Fruit fly (Drosophila melanogaster) whole organism, embryonic: Measurements from ENCODE around the gene Cpr78Cb.

Source experiments
- CG10654 ChIP-seq: fragments of 200-800 bp; sonication (Bioruptor generic); optimal IDR thresholded peaks from 2 replicates; lab custom pipeline; 2016; ENCODE audit warnings: missing biosample characterization, missing genetic modification characterization
- CG10979 ChIP-seq: fragments of 200-800 bp; sonication (Bioruptor generic); optimal IDR thresholded peaks from 2 replicates; lab custom pipeline; 2018; ENCODE audit warnings: missing biosample characterization, mild to moderate bottlenecking, missing genetic modification characterization, moderate library complexity
- CG12071 ChIP-seq: fragments of 200-800 bp; sonication (Bioruptor generic); optimal IDR thresholded peaks from 3 replicates; lab custom pipeline; 2018; ENCODE audit warnings: missing biosample characterization, mild to moderate bottlenecking, missing genetic modification characterization
- CG12219 ChIP-seq: fragments of 200-800 bp; sonication (Bioruptor generic); optimal IDR thresholded peaks from 3 replicates; lab custom pipeline; 2018; ENCODE audit warnings: missing biosample characterization, mild to moderate bottlenecking, missing genetic modification characterization
- CG12299 ChIP-seq: fragments of 200-800 bp; sonication (Bioruptor generic); optimal IDR thresholded peaks from 2 replicates; lab custom pipeline; 2018; ENCODE audit warnings: missing biosample characterization, mild to moderate bottlenecking, missing genetic modification characterization
- CG12659 ChIP-seq: fragments of 200-800 bp; sonication (Bioruptor generic); optimal IDR thresholded peaks from 3 replicates; lab custom pipeline; 2017; ENCODE audit warnings: mild to moderate bottlenecking, missing biosample characterization, missing genetic modification reagents, missing genetic modification characterization
- CG14050 ChIP-seq: fragments of 200-800 bp; sonication (Bioruptor generic); IDR thresholded peaks from 3 replicates; pipeline ENCODE4 v1.3.6; 2022; ENCODE audit warnings: missing biosample characterization, missing genetic modification characterization
- CG15269 ChIP-seq: fragments of 200-800 bp; sonication (Bioruptor generic); optimal IDR thresholded peaks from 2 replicates; lab custom pipeline; 2018; ENCODE audit warnings: missing biosample characterization, mild to moderate bottlenecking, missing genetic modification characterization, moderate library complexity
- CG17612 ChIP-seq: fragments of 200-800 bp; sonication (Bioruptor generic); IDR thresholded peaks from 2 replicates; pipeline ENCODE4 v1.3.6; 2022; ENCODE audit warnings: missing biosample characterization, missing genetic modification characterization
- CG1832 ChIP-seq: fragments of 200-800 bp; sonication (Bioruptor generic); optimal IDR thresholded peaks from 2 replicates; lab custom pipeline; 2017; ENCODE audit warnings: missing biosample characterization, mild to moderate bottlenecking, missing genetic modification characterization, inconsistent platforms
- CG30431 ChIP-seq: fragments of 200-800 bp; sonication (Bioruptor generic); optimal IDR thresholded peaks from 2 replicates; lab custom pipeline; 2017; ENCODE audit warnings: missing biosample characterization, missing genetic modification characterization
- CG42726 ChIP-seq: fragments of 200-800 bp; sonication (Bioruptor generic); IDR thresholded peaks from 2 replicates; pipeline ENCODE4 v1.3.6; 2022; ENCODE audit warnings: missing biosample characterization, missing genetic modification characterization; ENCODE audit not compliant: partially characterized antibody
- CG4707 ChIP-seq: fragments of 200-800 bp; sonication (Bioruptor generic); optimal IDR thresholded peaks from 2 replicates; lab custom pipeline; 2018; ENCODE audit warnings: missing biosample characterization, mild to moderate bottlenecking, missing genetic modification characterization, moderate library complexity
- CG6683 ChIP-seq: fragments of 200-800 bp; sonication (Bioruptor generic); optimal IDR thresholded peaks from 2 replicates; lab custom pipeline; 2017; ENCODE audit warnings: missing biosample characterization, mild to moderate bottlenecking, missing genetic modification characterization, missing genetic modification reagents
- CG6765 ChIP-seq: fragments of 200-800 bp; sonication (Bioruptor generic); optimal IDR thresholded peaks from 3 replicates; lab custom pipeline; 2017; ENCODE audit warnings: missing biosample characterization, mild to moderate bottlenecking, missing genetic modification characterization
- Chrac-16 ChIP-seq: fragments of 200-800 bp; sonication (Bioruptor generic); optimal IDR thresholded peaks from 3 replicates; lab custom pipeline; 2016; ENCODE audit warnings: missing biosample characterization, missing genetic modification characterization
- CoRest ChIP-seq: fragments of 200-800 bp; sonication (Bioruptor generic); optimal IDR thresholded peaks from 3 replicates; lab custom pipeline; 2018; ENCODE audit warnings: missing biosample characterization, mild to moderate bottlenecking, missing genetic modification characterization, moderate library complexity
- D19A ChIP-seq: fragments of 200-800 bp; optimal IDR thresholded peaks from 3 replicates; lab custom pipeline; 2019; ENCODE audit warnings: missing biosample characterization, mild to moderate bottlenecking, missing genetic modification characterization, moderate library complexity
- H2.0 ChIP-seq: fragments of 200-800 bp; sonication (Bioruptor generic); IDR thresholded peaks from 2 replicates; pipeline ENCODE4 v1.3.6; 2022; ENCODE audit warnings: missing biosample characterization, missing genetic modification characterization
- HLH4C ChIP-seq: fragments of 200-800 bp; sonication (Bioruptor generic); IDR thresholded peaks from 3 replicates; pipeline ENCODE4 v1.3.6; 2022; ENCODE audit warnings: missing biosample characterization, missing genetic modification characterization; ENCODE audit not compliant: partially characterized antibody
- HLHmδ ChIP-seq: fragments of 200-800 bp; sonication (Bioruptor generic); optimal IDR thresholded peaks from 2 replicates; lab custom pipeline; 2018; ENCODE audit warnings: missing biosample characterization, mild to moderate bottlenecking, missing genetic modification characterization, moderate library complexity
- Meics ChIP-seq: fragments of 200-800 bp; sonication (Bioruptor generic); optimal IDR thresholded peaks from 2 replicates; lab custom pipeline; 2017; ENCODE audit warnings: missing biosample characterization, mild to moderate bottlenecking, missing genetic modification characterization
- Mrtf ChIP-seq: fragments of 200-800 bp; sonication (Bioruptor generic); IDR thresholded peaks from 3 replicates; pipeline ENCODE4 v1.3.6; 2022; ENCODE audit warnings: missing biosample characterization, missing genetic modification characterization
- NC2β ChIP-seq: fragments of 200-800 bp; sonication (Bioruptor generic); optimal IDR thresholded peaks from 2 replicates; lab custom pipeline; 2016; ENCODE audit warnings: missing biosample characterization, missing genetic modification characterization
- Poxn ChIP-seq: fragments of 200-800 bp; sonication (Bioruptor generic); IDR thresholded peaks from 2 replicates; pipeline ENCODE4 v1.3.6; 2022; ENCODE audit warnings: missing biosample characterization, missing genetic modification characterization
- Rfx ChIP-seq: fragments of 200-800 bp; sonication (Bioruptor generic); IDR thresholded peaks from 2 replicates; pipeline ENCODE4 v1.3.6; 2022; ENCODE audit warnings: missing biosample characterization, missing genetic modification characterization
- Side ChIP-seq: fragments of 200-800 bp; sonication (Bioruptor generic); optimal IDR thresholded peaks from 2 replicates; lab custom pipeline; 2016; ENCODE audit warnings: missing biosample characterization, missing genetic modification characterization
- Xbp1 ChIP-seq: fragments of 200-800 bp; sonication (Bioruptor generic); optimal IDR thresholded peaks from 3 replicates; lab custom pipeline; 2016; ENCODE audit warnings: missing biosample characterization, mild to moderate bottlenecking, missing genetic modification characterization
- abd-A ChIP-seq: fragments of 200-800 bp; sonication (Bioruptor generic); optimal IDR thresholded peaks from 3 replicates; lab custom pipeline; 2019; ENCODE audit warnings: missing biosample characterization, mild to moderate bottlenecking, missing genetic modification characterization, moderate library complexity
- az2 ChIP-seq: fragments of 200-800 bp; sonication (Bioruptor generic); optimal IDR thresholded peaks from 3 replicates; lab custom pipeline; 2016; ENCODE audit warnings: missing biosample characterization, missing genetic modification characterization
- ci ChIP-seq: fragments of 200-800 bp; sonication (Bioruptor generic); IDR thresholded peaks from 3 replicates; pipeline ENCODE4 v1.3.6; 2022; ENCODE audit warnings: missing biosample characterization, missing genetic modification characterization
- dmrt11E ChIP-seq: fragments of 200-800 bp; sonication (Bioruptor generic); optimal IDR thresholded peaks from 3 replicates; lab custom pipeline; 2018; ENCODE audit warnings: missing biosample characterization, mild to moderate bottlenecking, missing genetic modification characterization, moderate library complexity
- esg ChIP-seq: fragments of 200-800 bp; sonication (Bioruptor generic); conservative IDR thresholded peaks from 2 replicates; pipeline ENCODE4 v1.3.6; 2022; ENCODE audit warnings: missing biosample characterization, missing genetic modification characterization
- gcm2 ChIP-seq: fragments of 200-800 bp; sonication (Bioruptor generic); optimal IDR thresholded peaks from 2 replicates; lab custom pipeline; 2016; ENCODE audit warnings: missing biosample characterization, missing genetic modification characterization
- grn ChIP-seq: fragments of 200-800 bp; sonication (Bioruptor generic); optimal IDR thresholded peaks from 3 replicates; lab custom pipeline; 2017; ENCODE audit warnings: missing biosample characterization, missing genetic modification characterization
- gsb-n ChIP-seq: fragments of 200-800 bp; sonication (Bioruptor generic); optimal IDR thresholded peaks from 3 replicates; lab custom pipeline; 2018; ENCODE audit warnings: missing biosample characterization, mild to moderate bottlenecking, missing genetic modification characterization
- hbn ChIP-seq: fragments of 200-800 bp; sonication (Bioruptor generic); IDR thresholded peaks from 2 replicates; pipeline ENCODE4 v1.3.6; 2022; ENCODE audit warnings: missing biosample characterization, missing genetic modification characterization; ENCODE audit not compliant: partially characterized antibody
- ken ChIP-seq: fragments of 200-800 bp; sonication (Bioruptor generic); IDR thresholded peaks from 3 replicates; pipeline ENCODE4 v1.3.6; 2022; ENCODE audit warnings: missing biosample characterization, missing genetic modification characterization
- lov ChIP-seq, 2 experiments: fragments of 200-800 bp in 1 of 2; fragments of >200 bp in 1 of 2; sonication (Bioruptor generic) in 1 of 2; IDR thresholded peaks in 1 of 2; optimal IDR thresholded peaks in 1 of 2; 2 replicates in 1 of 2; 3 replicates in 1 of 2; pipeline versions ENCODE4 v1.3.6 to Lab custom; 2017 to 2022; ENCODE audit warnings: missing biosample characterization in 1 of 2, missing genetic modification characterization in 1 of 2
- luna ChIP-seq: fragments of 200-800 bp; sonication (Bioruptor generic); optimal IDR thresholded peaks from 2 replicates; lab custom pipeline; 2016; ENCODE audit warnings: missing biosample characterization, missing genetic modification characterization
- org-1 ChIP-seq: fragments of 200-800 bp; sonication (Bioruptor generic); optimal IDR thresholded peaks from 2 replicates; lab custom pipeline; 2017; ENCODE audit warnings: missing biosample characterization, missing genetic modification characterization
- pzg ChIP-seq: fragments of 200-800 bp; sonication (Bioruptor generic); optimal IDR thresholded peaks from 3 replicates; lab custom pipeline; 2018; ENCODE audit warnings: missing biosample characterization, mild to moderate bottlenecking, missing genetic modification characterization, moderate library complexity
- sens-2 ChIP-seq: fragments of 200-800 bp; sonication (Bioruptor generic); IDR thresholded peaks from 2 replicates; pipeline ENCODE4 v1.3.6; 2022; ENCODE audit warnings: missing biosample characterization, missing genetic modification characterization
- seq ChIP-seq: fragments of 200-800 bp; sonication (Bioruptor generic); IDR thresholded peaks from 2 replicates; pipeline ENCODE4 v1.3.6; 2022; ENCODE audit warnings: missing biosample characterization, missing genetic modification characterization
- stwl ChIP-seq: fragments of 200-800 bp; sonication (Bioruptor generic); optimal IDR thresholded peaks from 3 replicates; lab custom pipeline; 2018; ENCODE audit warnings: missing biosample characterization, mild to moderate bottlenecking, missing genetic modification characterization, moderate library complexity
- tgo ChIP-seq: fragments of 200-800 bp; sonication (Bioruptor generic); IDR thresholded peaks from 3 replicates; pipeline ENCODE4 v1.3.6; 2022; ENCODE audit warnings: missing biosample characterization, missing genetic modification characterization
- tin ChIP-seq: fragments of 200-800 bp; sonication (Bioruptor generic); optimal IDR thresholded peaks from 3 replicates; lab custom pipeline; 2016; ENCODE audit warnings: missing biosample characterization, missing genetic modification characterization
- tup ChIP-seq: fragments of 200-800 bp; sonication (Bioruptor generic); optimal IDR thresholded peaks from 2 replicates; lab custom pipeline; 2016; ENCODE audit warnings: missing biosample characterization, mild to moderate bottlenecking, missing genetic modification characterization, moderate library complexity
- wdn ChIP-seq: fragments of 200-800 bp; sonication (Bioruptor generic); IDR thresholded peaks from 2 replicates; pipeline ENCODE4 v1.3.6; 2022; ENCODE audit warnings: missing biosample characterization, missing genetic modification characterization
- wek ChIP-seq: fragments of 200-800 bp; sonication (Bioruptor generic); optimal IDR thresholded peaks from 3 replicates; lab custom pipeline; 2018; ENCODE audit warnings: missing biosample characterization, mild to moderate bottlenecking, missing genetic modification characterization, moderate library complexity

Cpr78Cb gene

DNA sequence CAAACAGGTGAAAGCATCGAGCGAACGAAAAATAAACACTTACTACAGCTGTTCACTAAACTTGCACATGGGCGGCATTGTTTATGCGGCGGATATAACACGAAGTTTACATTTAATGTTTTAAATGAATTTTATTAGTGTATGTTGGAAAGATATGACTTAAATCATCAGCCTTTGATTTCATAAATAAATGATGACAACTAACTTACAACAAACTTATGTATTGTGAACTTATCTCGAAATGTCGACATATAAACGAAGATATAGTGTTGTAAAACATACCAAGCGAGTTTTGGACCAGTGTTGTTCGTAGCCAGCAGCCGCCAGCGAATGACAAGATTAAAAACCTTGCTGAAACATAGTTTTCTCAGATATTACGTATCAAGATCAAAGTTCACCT is 10.1 kb downstream of the Cpr78Cb start, which contains the start of the genes CG11309 and CG7632 (continued):
- TF ChIP-seq lov (optimal IDR thresholded peaks at IDR 0.05; lab: Kevin White, UChicago) = no peak
- TF ChIP-seq lov (GFP tag; IDR thresholded peaks at IDR 0.05; lab: Robert Waterston, UW) = peak; percentile 99
- TF ChIP-seq hbn (GFP tag; lab: Robert Waterston, UW) = peak; percentile 36; the same call in 1 of the 2 replicates
- TF ChIP-seq CoRest (tag; lab: Kevin White, UChicago) = peak; percentile 99
- TF ChIP-seq tin = peak; percentile 99
- peak; percentile 97 for TF ChIP-seq ken (GFP tag; lab: Robert Waterston, UW)
- no peak for TF ChIP-seq CG1832 (GFP tag; lab: Kevin White, UChicago)
- TF ChIP-seq grn (GFP tag; lab: Kevin White, UChicago) = peak; percentile 85
- peak; percentile 94 for TF ChIP-seq CG30431 (GFP tag; lab: Kevin White, UChicago)
- peak; percentile 99 for TF ChIP-seq sens-2 (GFP tag; lab: Robert Waterston, UW)
- peak; percentile 100 for TF ChIP-seq dmrt11E
- peak; percentile 98 for TF ChIP-seq CG14050
- peak; percentile 99 for TF ChIP-seq Side (GFP tag; lab: Kevin White, UChicago)
- peak; percentile 100 for TF ChIP-seq CG12071 (GFP tag; lab: Kevin White, UChicago)
- peak; percentile 99 for TF ChIP-seq CG15269
- peak; percentile 98 for TF ChIP-seq Chrac-16 (GFP tag; lab: Kevin White, UChicago)
- TF ChIP-seq CG17612 (GFP tag; lab: Robert Waterston, UW) = peak; percentile 93
- TF ChIP-seq Poxn = peak; percentile 84
- peak; percentile 98 for TF ChIP-seq D19A (tag; lab: Kevin White, UChicago)
- peak; percentile 99 for TF ChIP-seq Xbp1 (GFP tag; lab: Kevin White, UChicago)
- peak; percentile 99 for TF ChIP-seq org-1 (GFP tag; lab: Kevin White, UChicago)
- TF ChIP-seq seq = peak; percentile 97
- peak; percentile 99 for TF ChIP-seq NC2β (GFP tag; lab: Kevin White, UChicago)
- TF ChIP-seq wek (GFP tag; lab: Kevin White, UChicago) = peak; percentile 98
- peak; percentile 100 for TF ChIP-seq CG10979 (tag; lab: Kevin White, UChicago)
- peak; percentile 98 for TF ChIP-seq CG10654 (GFP tag; lab: Kevin White, UChicago)
- peak; percentile 98 for TF ChIP-seq tup (GFP tag; lab: Kevin White, UChicago)
- TF ChIP-seq az2 = peak; percentile 99
- peak; percentile 99 for TF ChIP-seq gsb-n
- TF ChIP-seq ci = peak; percentile 100
- peak; percentile 98 for TF ChIP-seq CG4707 (GFP tag; lab: Kevin White, UChicago)
- TF ChIP-seq esg (GFP tag; lab: Robert Waterston, UW) = peak; percentile 96
- TF ChIP-seq pzg (GFP tag; lab: Kevin White, UChicago) = peak; percentile 67
- peak; percentile 100 for TF ChIP-seq CG12299 (tag; lab: Kevin White, UChicago)
- peak; percentile 100 for TF ChIP-seq CG12219 (GFP tag; lab: Kevin White, UChicago)
- TF ChIP-seq HLH4C = no peak
- peak; percentile 97 for TF ChIP-seq H2.0 (GFP tag; lab: Robert Waterston, UW)
- TF ChIP-seq HLHmδ (GFP tag; lab: Kevin White, UChicago) = peak; percentile 18
- TF ChIP-seq CG42726 = no peak
- TF ChIP-seq Mrtf = peak; percentile 95
- TF ChIP-seq Rfx (GFP tag; lab: Robert Waterston, UW) = peak; percentile 98
- TF ChIP-seq abd-A (tag; lab: Kevin White, UChicago) = peak; percentile 99
- peak; percentile 96 for TF ChIP-seq gcm2
- TF ChIP-seq Meics (GFP tag; lab: Kevin White, UChicago) = peak; percentile 99
- peak; percentile 99 for TF ChIP-seq CG6765
- TF ChIP-seq CG12659 (GFP tag; lab: Kevin White, UChicago) = peak; percentile 100
- peak; percentile 99 for TF ChIP-seq CG6683 (GFP tag; lab: Kevin White, UChicago)
- TF ChIP-seq luna (GFP tag; lab: Kevin White, UChicago) = peak; percentile 95
- peak; percentile 99 for TF ChIP-seq stwl
- TF ChIP-seq tgo = peak; percentile 97
- TF ChIP-seq wdn (GFP tag; lab: Robert Waterston, UW) = peak; percentile 97
